Fruit fly (Drosophila melanogaster): ENCODE results near the gene CG3213.

Gene CG3213

dm6 chr2L:3493475-3493874 is 26.0 kb downstream of the CG3213 start:
- TF ChIP-seq Hr78 (GFP tag; optimal IDR thresholded peaks at IDR 0.05): no peak
- TF ChIP-seq jim (GFP tag; optimal IDR thresholded peaks at IDR 0.05): no peak
- TF ChIP-seq woc (GFP tag; optimal IDR thresholded peaks at IDR 0.05): no peak
- TF ChIP-seq Myc (optimal IDR thresholded peaks at IDR 0.05): no peak
- TF ChIP-seq GATAd (GFP tag; optimal IDR thresholded peaks at IDR 0.05): no peak
- no peak for TF ChIP-seq Mio (GFP tag; optimal IDR thresholded peaks at IDR 0.05)
- no peak for TF ChIP-seq Dif (GFP tag; optimal IDR thresholded peaks at IDR 0.05; ENCODE audit: partially characterized antibody)
- no peak for TF ChIP-seq Dfd (GFP tag; optimal IDR thresholded peaks at IDR 0.05)
- no peak for TF ChIP-seq Hr83 (GFP tag; optimal IDR thresholded peaks at IDR 0.05; ENCODE audit: poor library complexity, severe bottlenecking)

- TF ChIP-seq Mio (GFP tag; optimal IDR thresholded peaks at IDR 0.05) (no peak), dsf (GFP tag; optimal IDR thresholded peaks at IDR 0.05; ENCODE audit: borderline replicate concordance) (no peak)
These were observed 28.5 kb downstream of the CG3213 start, which contains the start of gene CG15414 for dm6 chr2L:3490971-3491370. TSS of gene CG15414 (minus strand) at chr2L:3491071.

- TF ChIP-seq sv (GFP tag; optimal IDR thresholded peaks at IDR 0.05) (no peak), psq (GFP tag; optimal IDR thresholded peaks at IDR 0.05) (no peak), foxo (GFP tag; optimal IDR thresholded peaks at IDR 0.05) (no peak), N (GFP tag; optimal IDR thresholded peaks at IDR 0.05) (no peak), brk (GFP tag; optimal IDR thresholded peaks at IDR 0.05) (no peak), CG9705 (GFP tag; optimal IDR thresholded peaks at IDR 0.05) (no peak), tai (GFP tag; optimal IDR thresholded peaks at IDR 0.05) (no peak), Vsx2 (GFP tag; optimal IDR thresholded peaks at IDR 0.05; ENCODE audit: partially characterized antibody) (no peak), usp (GFP tag; optimal IDR thresholded peaks at IDR 0.05) (no peak), HLH106 (tag; optimal IDR thresholded peaks at IDR 0.05) (no peak), ey (GFP tag; optimal IDR thresholded peaks at IDR 0.05) (no peak)
These were observed 33.9 kb downstream of the CG3213 start for dm6 chr2L:3485506-3485905.

- no peak for TF ChIP-seq CrebA (GFP tag; optimal IDR thresholded peaks at IDR 0.05; ENCODE audit: borderline replicate concordance)
- TF ChIP-seq ey (GFP tag; optimal IDR thresholded peaks at IDR 0.05): no peak
- no peak for TF ChIP-seq Dif (GFP tag; optimal IDR thresholded peaks at IDR 0.05; ENCODE audit: partially characterized antibody)
- no peak for TF ChIP-seq Hr83 (GFP tag; optimal IDR thresholded peaks at IDR 0.05; ENCODE audit: poor library complexity, severe bottlenecking)
- TF ChIP-seq usp (GFP tag; optimal IDR thresholded peaks at IDR 0.05): no peak
- no peak for TF ChIP-seq Hr78 (GFP tag; optimal IDR thresholded peaks at IDR 0.05)
- TF ChIP-seq Myc (optimal IDR thresholded peaks at IDR 0.05): no peak
These were observed 34.7 kb downstream of the CG3213 start for dm6 chr2L:3484759-3485158.

dm6 chr2L:3483672-3484071 is 35.8 kb downstream of the CG3213 start:
- TF ChIP-seq lola (GFP tag; optimal IDR thresholded peaks at IDR 0.05): no peak
- TF ChIP-seq rgr (GFP tag; optimal IDR thresholded peaks at IDR 0.05): no peak
- no peak for TF ChIP-seq jim (GFP tag; optimal IDR thresholded peaks at IDR 0.05)
- no peak for TF ChIP-seq Jra (GFP tag; optimal IDR thresholded peaks at IDR 0.05)
- no peak for TF ChIP-seq Hnf4 (GFP tag; optimal IDR thresholded peaks at IDR 0.05)
- TF ChIP-seq Sp1 (GFP tag; optimal IDR thresholded peaks at IDR 0.05): no peak
- no peak for TF ChIP-seq Vsx2 (GFP tag; optimal IDR thresholded peaks at IDR 0.05; ENCODE audit: partially characterized antibody)

dm6 chr2L:3482712-3483111 is 36.7 kb downstream of the CG3213 start:
- TF ChIP-seq HLH106 (tag; optimal IDR thresholded peaks at IDR 0.05): peak; percentile 19
- TF ChIP-seq CG9705 (GFP tag; optimal IDR thresholded peaks at IDR 0.05): no peak
- no peak for TF ChIP-seq CrebA (GFP tag; optimal IDR thresholded peaks at IDR 0.05; ENCODE audit: borderline replicate concordance)
- TF ChIP-seq Hr83 (GFP tag; optimal IDR thresholded peaks at IDR 0.05; ENCODE audit: poor library complexity, severe bottlenecking): no peak
- no peak for TF ChIP-seq rgr (GFP tag; optimal IDR thresholded peaks at IDR 0.05)
- no peak for TF ChIP-seq sage (GFP tag; optimal IDR thresholded peaks at IDR 0.05)
- no peak for TF ChIP-seq Dif (GFP tag; optimal IDR thresholded peaks at IDR 0.05; ENCODE audit: partially characterized antibody)
- no peak for TF ChIP-seq GATAd (GFP tag; optimal IDR thresholded peaks at IDR 0.05)
- no peak for TF ChIP-seq Jra (GFP tag; optimal IDR thresholded peaks at IDR 0.05)
- TF ChIP-seq Sp1 (GFP tag; optimal IDR thresholded peaks at IDR 0.05): peak; percentile 18

- no peak for TF ChIP-seq dl (GFP tag; optimal IDR thresholded peaks at IDR 0.05; ENCODE audit: insufficient read depth in 1 of 2, partially characterized antibody in 2 of 2)
- TF ChIP-seq psq (GFP tag; optimal IDR thresholded peaks at IDR 0.05): no peak
These were observed 37.4 kb downstream of the CG3213 start for dm6 chr2L:3482037-3482436.

All from whole organism, wandering third instar larva.